Worm (Caenorhabditis elegans): Measurements from ENCODE around the gene ocr-2.

DNA sequence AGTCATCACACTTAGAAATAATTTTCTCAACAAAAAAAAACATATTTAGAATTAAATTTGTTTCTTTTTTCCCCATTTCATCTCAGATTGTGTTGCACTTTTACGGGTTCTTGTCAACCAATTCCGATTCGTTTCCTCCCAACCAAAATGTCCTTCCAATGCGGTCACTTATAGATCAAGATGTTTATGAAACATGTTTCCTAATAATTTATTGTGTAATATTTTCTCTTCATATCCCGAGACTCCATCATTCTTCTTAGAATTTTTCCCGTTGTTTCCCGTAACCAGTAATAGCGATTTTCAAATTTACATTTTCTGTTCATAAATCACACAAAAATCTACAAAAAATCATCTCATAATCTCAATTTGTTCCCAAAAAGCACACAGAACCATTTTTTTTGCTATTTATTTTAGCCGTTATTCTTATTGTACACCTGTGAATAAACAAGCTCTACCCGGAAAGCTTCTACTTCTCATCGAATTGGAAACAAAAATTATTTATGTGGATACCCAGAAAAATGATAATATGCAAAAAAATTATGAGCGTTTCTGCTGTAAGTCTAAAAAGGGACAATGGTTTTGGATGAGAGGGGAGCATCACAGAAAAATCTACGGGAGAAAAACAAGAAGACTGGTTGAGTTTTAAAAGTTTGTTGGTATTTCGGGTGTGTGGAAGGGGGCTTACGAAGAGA, 31.3 kb downstream of the ocr-2 start:
- TF ChIP-seq nhr-11 (tag; optimal IDR thresholded peaks at IDR 0.05) (no peak), nhr-237 (tag; optimal IDR thresholded peaks at IDR 0.05) (no peak), snpc-4 (tag; optimal IDR thresholded peaks at IDR 0.05) (no peak), ama-1 (optimal IDR thresholded peaks at IDR 0.05) (no peak)

Data from whole organism, L2 larva.